Worm (Caenorhabditis elegans) whole organism, L2 larva: ENCODE data around the gene ZK455.5.

ENCODE experiments used
- C34F6.9 ChIP-seq: fragments of 150-350 bp; optimal IDR thresholded peaks from 2 replicates; lab custom pipeline; 2014; ENCODE audit warnings: missing biosample characterization, missing genetic modification characterization
- F13H6.1 ChIP-seq: sonication (generic microtip); optimal IDR thresholded peaks from 2 replicates; lab custom pipeline; 2016; ENCODE audit warnings: missing genetic modification characterization, missing compliant biosample characterization
- R02D3.7 ChIP-seq: fragments of 150-350 bp; optimal IDR thresholded peaks from 2 replicates; lab custom pipeline; 2014; ENCODE audit warnings: missing biosample characterization, missing genetic modification characterization
- Y55F3AM.14 ChIP-seq: fragments of 200-800 bp; sonication (Bioruptor generic); optimal IDR thresholded peaks from 2 replicates; lab custom pipeline; 2018; ENCODE audit warnings: mild to moderate bottlenecking, missing genetic modification characterization, missing compliant biosample characterization
- ZK546.5 ChIP-seq: sonication (generic microtip); optimal IDR thresholded peaks from 2 replicates; lab custom pipeline; 2017; ENCODE audit warnings: missing biosample characterization, missing genetic modification characterization
- alr-1 ChIP-seq: fragments of 150-350 bp; optimal IDR thresholded peaks from 2 replicates; lab custom pipeline; 2014; ENCODE audit warnings: missing biosample characterization, missing genetic modification characterization
- aly-2 ChIP-seq: fragments of 150-350 bp; optimal IDR thresholded peaks from 2 replicates; lab custom pipeline; 2014; ENCODE audit warnings: missing biosample characterization, missing genetic modification characterization
- blmp-1 ChIP-seq: sonication (generic microtip); optimal IDR thresholded peaks from 2 replicates; lab custom pipeline; 2017; ENCODE audit warnings: missing genetic modification characterization, mild to moderate bottlenecking, missing compliant biosample characterization, antibody characterized with exemption, moderate library complexity; ENCODE audit not compliant: insufficient read depth
- ceh-16 ChIP-seq: fragments of 150-350 bp; optimal IDR thresholded peaks from 2 replicates; lab custom pipeline; 2014; ENCODE audit warnings: missing biosample characterization, missing genetic modification characterization
- dmd-4 ChIP-seq: sonication (generic microtip); optimal IDR thresholded peaks from 2 replicates; lab custom pipeline; 2017; ENCODE audit warnings: missing biosample characterization, missing genetic modification characterization
- elt-1 ChIP-seq: fragments of 150-350 bp; optimal IDR thresholded peaks from 2 replicates; lab custom pipeline; 2014; ENCODE audit warnings: missing biosample characterization, missing genetic modification characterization
- elt-3 ChIP-seq: sonication (generic microtip); optimal IDR thresholded peaks from 2 replicates; lab custom pipeline; 2017; ENCODE audit warnings: missing biosample characterization, missing genetic modification characterization
- fos-1 ChIP-seq: fragments of 150-350 bp; optimal IDR thresholded peaks from 2 replicates; lab custom pipeline; 2014; ENCODE audit warnings: missing biosample characterization, missing genetic modification characterization
- gmeb-1 ChIP-seq: fragments of 150-350 bp; optimal IDR thresholded peaks from 2 replicates; lab custom pipeline; 2014; ENCODE audit warnings: missing biosample characterization, missing genetic modification characterization
- lin-13 ChIP-seq: fragments of 150-350 bp; optimal IDR thresholded peaks from 2 replicates; lab custom pipeline; 2014; ENCODE audit warnings: missing biosample characterization, missing genetic modification reagents, missing genetic modification characterization
- lin-39 ChIP-seq: fragments of 150-350 bp; optimal IDR thresholded peaks from 2 replicates; lab custom pipeline; 2014; ENCODE audit warnings: missing biosample characterization, missing genetic modification reagents, missing genetic modification characterization
- lsy-2 ChIP-seq, 2 experiments: fragments of 150-350 bp in 1 of 2; sonication (generic microtip) in 1 of 2; optimal IDR thresholded peaks; 2 replicates each; lab custom pipeline; 2014 to 2017; ENCODE audit warnings: missing biosample characterization in 2 of 2, missing genetic modification characterization in 2 of 2
- mab-5 ChIP-seq: fragments of 150-350 bp; optimal IDR thresholded peaks from 2 replicates; lab custom pipeline; 2014; ENCODE audit warnings: missing biosample characterization, missing genetic modification characterization
- nhr-10 ChIP-seq: sonication (generic microtip); optimal IDR thresholded peaks from 2 replicates; lab custom pipeline; 2017; ENCODE audit warnings: missing biosample characterization, missing genetic modification characterization
- nhr-12 ChIP-seq: fragments of 150-350 bp; optimal IDR thresholded peaks from 2 replicates; lab custom pipeline; 2014; ENCODE audit warnings: missing biosample characterization, missing genetic modification characterization
- nhr-129 ChIP-seq: fragments of 150-350 bp; optimal IDR thresholded peaks from 2 replicates; lab custom pipeline; 2014; ENCODE audit warnings: missing biosample characterization, missing genetic modification characterization
- nhr-21 ChIP-seq: fragments of 150-350 bp; optimal IDR thresholded peaks from 2 replicates; lab custom pipeline; 2014; ENCODE audit warnings: missing biosample characterization, missing genetic modification characterization
- nhr-23 ChIP-seq: fragments of 150-350 bp; optimal IDR thresholded peaks from 2 replicates; lab custom pipeline; 2014; ENCODE audit warnings: missing biosample characterization, missing genetic modification reagents, missing genetic modification characterization
- nhr-237 ChIP-seq: fragments of 150-350 bp; optimal IDR thresholded peaks from 2 replicates; lab custom pipeline; 2014; ENCODE audit warnings: missing biosample characterization, missing genetic modification characterization
- nhr-25 ChIP-seq: fragments of 150-350 bp; sonication (generic microtip); optimal IDR thresholded peaks from 3 replicates; lab custom pipeline; 2014; ENCODE audit warnings: missing biosample characterization, missing genetic modification characterization
- nhr-6 ChIP-seq: fragments of 150-350 bp; optimal IDR thresholded peaks from 2 replicates; lab custom pipeline; 2014; ENCODE audit warnings: missing biosample characterization, missing genetic modification characterization
- nhr-77 ChIP-seq: fragments of 150-350 bp; optimal IDR thresholded peaks from 2 replicates; lab custom pipeline; 2014; ENCODE audit warnings: missing biosample characterization, missing genetic modification characterization
- skn-1 ChIP-seq: sonication (generic microtip); optimal IDR thresholded peaks from 2 replicates; lab custom pipeline; 2017; ENCODE audit warnings: missing biosample characterization, missing genetic modification characterization
- sma-3 ChIP-seq: sonication (generic microtip); optimal IDR thresholded peaks from 2 replicates; lab custom pipeline; 2016; ENCODE audit warnings: missing genetic modification reagents, missing genetic modification characterization, missing compliant biosample characterization
- sma-9 ChIP-seq, 2 experiments: fragments of 150-350 bp in 1 of 2; sonication (generic microtip) in 1 of 2; optimal IDR thresholded peaks; 2 replicates each; lab custom pipeline; 2014 to 2016; ENCODE audit warnings: missing genetic modification characterization in 2 of 2, mild to moderate bottlenecking in 1 of 2, missing biosample characterization in 1 of 2, missing compliant biosample characterization in 1 of 2, missing genetic modification reagents in 1 of 2, moderate library complexity in 1 of 2
- snpc-4 ChIP-seq: fragments of 150-350 bp; optimal IDR thresholded peaks from 2 replicates; lab custom pipeline; 2014; ENCODE audit warnings: missing biosample characterization, missing genetic modification characterization
- unc-39 ChIP-seq: fragments of 150-350 bp; optimal IDR thresholded peaks from 2 replicates; lab custom pipeline; 2014; ENCODE audit warnings: missing biosample characterization, missing genetic modification characterization
- unc-55 ChIP-seq: fragments of 150-350 bp; sonication (generic microtip); optimal IDR thresholded peaks from 3 replicates; lab custom pipeline; 2014; ENCODE audit warnings: missing biosample characterization, missing genetic modification reagents, missing genetic modification characterization
- unc-62 ChIP-seq: fragments of 150-350 bp; optimal IDR thresholded peaks from 2 replicates; lab custom pipeline; 2014; ENCODE audit warnings: missing biosample characterization, missing genetic modification reagents, missing genetic modification characterization
- zag-1 ChIP-seq: fragments of 150-350 bp; optimal IDR thresholded peaks from 2 replicates; lab custom pipeline; 2014; ENCODE audit warnings: missing biosample characterization, missing genetic modification characterization
- ztf-4 ChIP-seq: fragments of 150-350 bp; optimal IDR thresholded peaks from 2 replicates; lab custom pipeline; 2014; ENCODE audit warnings: missing biosample characterization, missing genetic modification characterization

Gene ZK455.5

DNA sequence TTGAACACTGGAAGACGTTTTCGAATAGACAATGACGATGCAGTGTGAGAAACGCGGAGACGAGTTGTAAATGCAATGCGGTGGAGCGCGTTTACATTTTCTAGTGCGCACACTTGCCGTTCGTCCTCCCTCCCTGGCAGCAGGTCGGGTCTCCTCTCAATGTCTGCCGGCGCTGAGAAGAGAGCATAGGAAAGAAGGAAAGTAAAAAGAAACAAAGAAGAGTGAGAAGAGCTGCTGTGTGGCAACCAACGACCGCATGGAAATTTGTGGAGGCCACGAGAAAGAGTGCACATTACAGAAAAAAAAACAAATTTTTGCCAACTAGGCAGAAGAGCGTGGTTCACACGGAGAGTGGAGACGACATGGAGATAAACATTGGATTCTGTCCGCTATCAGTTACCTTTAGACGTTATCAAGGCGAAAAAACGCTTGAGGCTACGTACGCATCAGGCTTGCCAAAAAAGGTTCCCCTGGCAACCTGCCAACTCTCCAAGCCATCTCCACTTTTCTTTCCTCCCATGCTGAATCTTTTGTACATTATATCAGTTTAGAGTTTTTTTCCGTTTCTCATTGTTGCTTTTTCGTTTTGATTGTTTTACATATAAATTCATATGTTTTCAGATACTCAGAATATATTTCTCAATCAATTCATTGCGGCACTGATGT lies 27.0 kb downstream of the ZK455.5 start, which contains the start of the genes snrp-40.1 and F08G12.3 (continued):
- TF ChIP-seq lsy-2 (tag; optimal IDR thresholded peaks at IDR 0.05; lab: Kevin White, UChicago) (peak; percentile 36 to 78), nhr-77 (tag; lab: Kevin White, UChicago) (no peak), mab-5 (tag; lab: Kevin White, UChicago) (peak; percentile 59), gmeb-1 (tag; lab: Kevin White, UChicago) (peak; percentile 46), lin-39 (tag; lab: Kevin White, UChicago) (no peak), ceh-16 (tag; lab: Kevin White, UChicago) (no peak), nhr-21 (tag; lab: Kevin White, UChicago) (peak; percentile 37), elt-3 (no peak), R02D3.7 (tag; lab: Kevin White, UChicago) (no peak), unc-39 (tag; lab: Kevin White, UChicago) (no peak), nhr-6 (peak; percentile 18), ztf-4 (peak; percentile 59)

DNA sequence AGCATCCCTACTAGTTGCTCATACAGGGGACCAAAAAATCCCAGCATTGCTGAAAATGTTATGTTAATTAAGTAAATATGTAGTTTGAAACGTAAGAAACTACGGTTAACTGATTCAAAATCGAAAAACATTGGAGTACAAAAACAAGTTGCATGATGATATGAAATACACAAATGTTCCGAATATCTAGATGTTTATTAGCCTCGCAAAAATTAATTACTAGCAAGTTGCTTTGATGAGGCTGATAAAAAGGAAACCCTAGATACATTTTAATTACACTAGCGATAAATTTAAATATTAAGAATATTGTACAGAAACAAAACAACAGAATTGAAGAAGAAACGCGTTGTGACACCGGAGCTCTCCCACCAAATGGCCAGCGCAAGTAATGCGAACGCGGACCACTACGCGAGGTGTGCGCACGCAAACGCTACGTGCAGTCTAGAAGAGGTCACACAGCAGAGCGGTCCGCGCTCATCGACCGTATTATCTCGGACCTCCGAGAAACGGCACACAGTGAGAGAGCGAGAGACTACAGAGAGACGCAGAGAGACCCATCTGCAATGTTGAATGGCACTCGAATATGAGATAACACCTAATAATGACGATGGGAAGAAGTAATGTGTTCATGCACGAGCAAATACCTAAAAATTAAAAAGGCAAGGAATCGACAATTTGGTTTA lies 29.9 kb downstream of the ZK455.5 start, which contains the start of gene inx-2:
Gene inx-2 (minus strand): TSS at position 51 of the 683 bp plus-strand sequence.
- TF ChIP-seq nhr-25 (tag; lab: Kevin White, UChicago), result no peak
- no peak for TF ChIP-seq nhr-10
- no peak for TF ChIP-seq mab-5 (tag; lab: Kevin White, UChicago)
- TF ChIP-seq unc-62 (GFP tag; lab: Kevin White, UChicago), result no peak
- no peak for TF ChIP-seq F13H6.1 (tag; lab: Kevin White, UChicago)
- no peak for TF ChIP-seq fos-1 (tag; lab: Kevin White, UChicago)
- no peak for TF ChIP-seq ZK546.5 (tag; lab: Kevin White, UChicago)
- no peak for TF ChIP-seq nhr-237
- no peak for TF ChIP-seq sma-3
- no peak for TF ChIP-seq nhr-129
- no peak for TF ChIP-seq aly-2 (tag; lab: Kevin White, UChicago)

DNA sequence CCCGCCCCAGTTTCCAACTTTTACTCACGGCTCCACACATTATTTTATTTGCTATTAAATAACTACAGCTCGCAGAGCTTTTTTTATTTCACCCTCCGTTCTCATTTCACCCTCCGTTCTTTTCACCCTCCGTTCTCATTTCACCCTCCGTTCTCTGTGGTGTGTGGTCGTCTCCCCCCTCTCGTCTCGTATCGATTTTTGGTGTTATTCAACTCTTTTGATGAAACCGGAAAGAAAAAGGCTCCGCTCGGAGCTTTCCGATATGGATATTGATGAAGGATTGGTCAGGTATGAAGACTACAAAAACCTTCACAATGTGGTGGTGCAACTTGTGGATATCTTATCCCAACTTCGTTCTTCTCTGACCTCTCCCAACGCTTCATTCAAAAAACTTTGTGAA lies 36.2 kb downstream of the ZK455.5 start:
- no peak for TF ChIP-seq nhr-129
- no peak for TF ChIP-seq dmd-4 (tag; lab: Kevin White, UChicago)
- TF ChIP-seq sma-3, result no peak
- TF ChIP-seq, all 48 proteins: peak for 0

DNA sequence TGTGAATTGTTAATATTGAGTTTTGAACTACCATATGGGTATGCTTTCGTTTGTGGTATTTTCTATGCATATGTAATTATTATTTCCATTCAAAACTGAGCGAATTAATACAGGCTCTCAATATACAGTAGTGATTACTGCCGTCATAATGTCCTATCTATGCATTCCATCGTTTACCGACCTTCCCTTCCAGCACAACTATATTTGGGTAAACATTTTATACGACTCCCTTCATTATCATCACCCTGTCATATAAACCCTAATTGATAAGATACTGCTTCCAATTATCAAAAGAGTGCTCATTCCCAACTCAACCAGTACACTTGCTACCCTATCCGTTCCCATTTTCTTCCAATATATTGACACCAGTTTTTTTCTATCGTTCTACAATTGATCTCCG lies 36.8 kb downstream of the ZK455.5 start:
- TF ChIP-seq lin-13 (GFP tag; lab: Kevin White, UChicago) (no peak), elt-3 (no peak), F13H6.1 (tag; lab: Kevin White, UChicago) (no peak), unc-39 (tag; lab: Kevin White, UChicago) (no peak), aly-2 (tag; lab: Kevin White, UChicago) (no peak), unc-55 (GFP tag; lab: Kevin White, UChicago) (no peak), dmd-4 (tag; lab: Kevin White, UChicago) (no peak), fos-1 (tag; lab: Kevin White, UChicago) (peak; percentile 87), C34F6.9 (no peak), nhr-6 (no peak), skn-1 (tag; lab: Kevin White, UChicago) (peak; percentile 16), sma-9 (GFP tag; optimal IDR thresholded peaks at IDR 0.05; lab: Kevin White, UChicago) (peak; percentile 19), sma-9 (tag; optimal IDR thresholded peaks at IDR 0.05; lab: Kevin White, UChicago) (no peak), Y55F3AM.14 (GFP tag; lab: Kevin White, UChicago) (no peak)

DNA sequence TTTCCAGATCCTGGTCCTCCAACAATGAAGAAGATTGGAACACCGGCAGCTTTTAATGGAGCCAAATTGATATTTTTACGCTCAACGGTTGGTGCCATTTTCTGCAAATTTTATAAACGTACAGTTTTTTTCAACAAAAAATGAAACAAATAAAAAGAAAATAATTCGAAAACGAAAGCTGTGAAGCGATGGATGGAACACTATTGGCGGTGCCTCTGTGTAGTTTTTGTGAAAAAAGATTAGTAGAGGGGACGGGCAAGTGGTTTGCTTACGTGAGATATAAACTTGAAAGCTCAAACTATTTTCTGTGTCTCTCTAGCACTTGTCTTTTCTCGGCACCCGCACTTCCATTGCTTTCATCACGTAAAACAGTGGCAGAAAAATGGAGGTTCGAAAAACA lies 39.1 kb downstream of the ZK455.5 start, which contains the start of gene F38B2.4:
Gene F38B2.4 (minus strand): TSS at position 101 of the 400 bp plus-strand sequence.
- TF ChIP-seq elt-3 (no peak), snpc-4 (tag; lab: Kevin White, UChicago) (no peak), fos-1 (tag; lab: Kevin White, UChicago) (no peak), nhr-23 (tag; lab: Kevin White, UChicago) (no peak), nhr-10 (no peak), lin-13 (GFP tag; lab: Kevin White, UChicago) (no peak), sma-9 (GFP tag; optimal IDR thresholded peaks at IDR 0.05; lab: Kevin White, UChicago) (no peak), sma-9 (tag; optimal IDR thresholded peaks at IDR 0.05; lab: Kevin White, UChicago) (no peak), elt-1 (tag; lab: Kevin White, UChicago) (no peak), lin-39 (tag; lab: Kevin White, UChicago) (no peak), dmd-4 (tag; lab: Kevin White, UChicago) (no peak), nhr-12 (tag; lab: Kevin White, UChicago) (no peak), blmp-1 (tag; lab: Kevin White, UChicago) (no peak), alr-1 (tag; lab: Kevin White, UChicago) (no peak), zag-1 (tag; lab: Kevin White, UChicago) (no peak), mab-5 (tag; lab: Kevin White, UChicago) (no peak)
